Worm (Caenorhabditis elegans) whole organism, late embryonic: ENCODE results near the gene C01G6.9.

Experiments
- C38D4.7 ChIP-seq: fragments of 200-800 bp; sonication (Bioruptor generic); optimal IDR thresholded peaks from 2 replicates; lab custom pipeline; 2018; ENCODE audit warnings: mild to moderate bottlenecking, missing genetic modification characterization, moderate library complexity, missing compliant biosample characterization
- F13H6.1 ChIP-seq: sonication (generic microtip); optimal IDR thresholded peaks from 2 replicates; lab custom pipeline; 2016; ENCODE audit warnings: missing genetic modification characterization, missing compliant biosample characterization
- K09A11.1 ChIP-seq: sonication (generic microtip); optimal IDR thresholded peaks from 2 replicates; lab custom pipeline; 2017; ENCODE audit warnings: antibody characterized with exemption, mild to moderate bottlenecking, missing genetic modification characterization, missing compliant biosample characterization; ENCODE audit not compliant: insufficient read depth
- Y22D7AL.16 ChIP-seq: sonication (generic microtip); optimal IDR thresholded peaks from 2 replicates; lab custom pipeline; 2016; ENCODE audit warnings: missing genetic modification characterization, missing compliant biosample characterization
- ceh-14 ChIP-seq: sonication (generic microtip); optimal IDR thresholded peaks from 2 replicates; lab custom pipeline; 2016; ENCODE audit warnings: missing genotype, missing genetic modification characterization, missing compliant biosample characterization
- ceh-18 ChIP-seq: sonication (generic microtip); optimal IDR thresholded peaks from 2 replicates; lab custom pipeline; 2016; ENCODE audit warnings: missing genetic modification characterization, missing compliant biosample characterization
- ceh-19 ChIP-seq: fragments of 200-800 bp; sonication (Bioruptor generic); optimal IDR thresholded peaks from 2 replicates; lab custom pipeline; 2018; ENCODE audit warnings: mild to moderate bottlenecking, missing genetic modification characterization, missing compliant biosample characterization
- ceh-2 ChIP-seq: sonication (generic microtip); optimal IDR thresholded peaks from 2 replicates; lab custom pipeline; 2016; ENCODE audit warnings: missing genotype, missing genetic modification characterization, missing compliant biosample characterization
- ceh-24 ChIP-seq: sonication (generic microtip); optimal IDR thresholded peaks from 2 replicates; lab custom pipeline; 2016; ENCODE audit warnings: mild to moderate bottlenecking, missing genetic modification characterization, missing compliant biosample characterization
- ceh-30 ChIP-seq: fragments of 150-350 bp; optimal IDR thresholded peaks from 2 replicates; lab custom pipeline; 2014; ENCODE audit warnings: missing biosample characterization, missing genetic modification characterization
- ceh-31 ChIP-seq: sonication (generic microtip); optimal IDR thresholded peaks from 2 replicates; lab custom pipeline; 2016; ENCODE audit warnings: missing genetic modification characterization, missing compliant biosample characterization
- ceh-34 ChIP-seq: sonication (generic microtip); optimal IDR thresholded peaks from 2 replicates; lab custom pipeline; 2016; ENCODE audit warnings: mild to moderate bottlenecking, missing genetic modification characterization, missing compliant biosample characterization
- ceh-48 ChIP-seq: sonication (generic microtip); optimal IDR thresholded peaks from 2 replicates; lab custom pipeline; 2016; ENCODE audit warnings: missing genetic modification characterization, inconsistent platforms, missing compliant biosample characterization
- che-1 ChIP-seq: sonication (generic microtip); optimal IDR thresholded peaks from 2 replicates; lab custom pipeline; 2016; ENCODE audit warnings: mild to moderate bottlenecking, missing genetic modification characterization, missing compliant biosample characterization
- dmd-4 ChIP-seq: sonication (generic microtip); optimal IDR thresholded peaks from 2 replicates; lab custom pipeline; 2016; ENCODE audit warnings: borderline replicate concordance, missing genetic modification characterization, missing compliant biosample characterization
- dve-1 ChIP-seq: sonication (generic microtip); optimal IDR thresholded peaks from 2 replicates; lab custom pipeline; 2017; ENCODE audit warnings: antibody characterized with exemption, mild to moderate bottlenecking, missing genetic modification characterization, missing compliant biosample characterization
- elt-2 ChIP-seq: sonication (generic microtip); optimal IDR thresholded peaks from 2 replicates; lab custom pipeline; 2016; ENCODE audit warnings: missing genetic modification reagents, missing genetic modification characterization, missing compliant biosample characterization
- ets-4 ChIP-seq: sonication (generic microtip); optimal IDR thresholded peaks from 2 replicates; lab custom pipeline; 2016; ENCODE audit warnings: missing genetic modification characterization, missing compliant biosample characterization
- fax-1 ChIP-seq: sonication (generic microtip); optimal IDR thresholded peaks from 2 replicates; lab custom pipeline; 2016; ENCODE audit warnings: missing genotype, missing genetic modification characterization, missing compliant biosample characterization
- hlh-30 ChIP-seq: sonication (generic microtip); optimal IDR thresholded peaks from 2 replicates; lab custom pipeline; 2017; ENCODE audit warnings: antibody characterized with exemption, missing genetic modification characterization, missing compliant biosample characterization; ENCODE audit not compliant: insufficient read depth
- lim-6 ChIP-seq: sonication (generic microtip); optimal IDR thresholded peaks from 2 replicates; lab custom pipeline; 2016; ENCODE audit warnings: missing genetic modification characterization, missing compliant biosample characterization
- nfya-1 ChIP-seq: sonication (generic microtip); optimal IDR thresholded peaks from 2 replicates; lab custom pipeline; 2017; ENCODE audit warnings: missing genetic modification characterization, mild to moderate bottlenecking, missing compliant biosample characterization, antibody characterized with exemption, moderate library complexity
- odd-2 ChIP-seq: sonication (generic microtip); optimal IDR thresholded peaks from 2 replicates; lab custom pipeline; 2017; ENCODE audit warnings: antibody characterized with exemption, mild to moderate bottlenecking, missing genetic modification characterization, missing compliant biosample characterization
- pag-3 ChIP-seq: sonication (generic microtip); optimal IDR thresholded peaks from 2 replicates; lab custom pipeline; 2016; ENCODE audit warnings: missing compliant biosample characterization, missing genetic modification characterization, borderline replicate concordance
- pat-9 ChIP-seq: fragments of 200-800 bp; sonication (Bioruptor generic); optimal IDR thresholded peaks from 2 replicates; lab custom pipeline; 2018; ENCODE audit warnings: mild to moderate bottlenecking, missing genetic modification characterization, moderate library complexity, missing compliant biosample characterization
- pax-1 ChIP-seq: fragments of 150-350 bp; optimal IDR thresholded peaks from 2 replicates; lab custom pipeline; 2014; ENCODE audit warnings: missing biosample characterization, missing genetic modification characterization
- pha-4 ChIP-seq: fragments of 150-350 bp; optimal IDR thresholded peaks from 2 replicates; lab custom pipeline; 2018; ENCODE audit warnings: missing biosample characterization, missing genetic modification reagents, missing genetic modification characterization
- pqm-1 ChIP-seq: sonication (generic microtip); optimal IDR thresholded peaks from 2 replicates; lab custom pipeline; 2016; ENCODE audit warnings: missing genetic modification characterization, missing compliant biosample characterization
- pros-1 ChIP-seq: fragments of 150-350 bp; optimal IDR thresholded peaks from 2 replicates; lab custom pipeline; 2014; ENCODE audit warnings: missing biosample characterization, missing genetic modification reagents, missing genetic modification characterization
- ref-2 ChIP-seq: sonication (generic microtip); optimal IDR thresholded peaks from 2 replicates; lab custom pipeline; 2016; ENCODE audit warnings: missing genetic modification characterization, missing compliant biosample characterization
- rnt-1 ChIP-seq: sonication (generic microtip); optimal IDR thresholded peaks from 2 replicates; lab custom pipeline; 2016; ENCODE audit warnings: missing genetic modification characterization, missing compliant biosample characterization
- syd-9 ChIP-seq: sonication (generic microtip); optimal IDR thresholded peaks from 2 replicates; lab custom pipeline; 2016; ENCODE audit warnings: mild to moderate bottlenecking, missing genetic modification characterization, moderate library complexity, missing compliant biosample characterization
- tbx-2 ChIP-seq: sonication (generic microtip); optimal IDR thresholded peaks from 2 replicates; lab custom pipeline; 2016; ENCODE audit warnings: missing genetic modification characterization, missing compliant biosample characterization
- ttx-3 ChIP-seq: sonication (generic microtip); optimal IDR thresholded peaks from 2 replicates; lab custom pipeline; 2016; ENCODE audit warnings: missing genetic modification reagents, missing genetic modification characterization, missing compliant biosample characterization
- unc-3 ChIP-seq, 2 experiments: fragments of 200-800 bp in 1 of 2; sonication (Bioruptor generic) in 1 of 2; sonication (generic microtip) in 1 of 2; conservative IDR thresholded peaks in 1 of 2; optimal IDR thresholded peaks in 1 of 2; 2 replicates each; pipeline versions ENCODE4 v1.3.6 to Lab custom; 2016 to 2022; ENCODE audit warnings: missing compliant biosample characterization in 2 of 2, missing genetic modification characterization in 2 of 2, missing genetic modification reagents in 1 of 2
- unc-42 ChIP-seq: sonication (generic microtip); optimal IDR thresholded peaks from 2 replicates; lab custom pipeline; 2016; ENCODE audit warnings: missing genotype, missing genetic modification characterization, missing compliant biosample characterization
- unc-55 ChIP-seq: sonication (generic microtip); optimal IDR thresholded peaks from 2 replicates; lab custom pipeline; 2017; ENCODE audit warnings: missing biosample characterization, missing genetic modification reagents, missing genetic modification characterization
- unc-86 ChIP-seq: sonication (generic microtip); optimal IDR thresholded peaks from 2 replicates; lab custom pipeline; 2016; ENCODE audit warnings: missing genetic modification characterization, missing compliant biosample characterization

Gene C01G6.9

DNA sequence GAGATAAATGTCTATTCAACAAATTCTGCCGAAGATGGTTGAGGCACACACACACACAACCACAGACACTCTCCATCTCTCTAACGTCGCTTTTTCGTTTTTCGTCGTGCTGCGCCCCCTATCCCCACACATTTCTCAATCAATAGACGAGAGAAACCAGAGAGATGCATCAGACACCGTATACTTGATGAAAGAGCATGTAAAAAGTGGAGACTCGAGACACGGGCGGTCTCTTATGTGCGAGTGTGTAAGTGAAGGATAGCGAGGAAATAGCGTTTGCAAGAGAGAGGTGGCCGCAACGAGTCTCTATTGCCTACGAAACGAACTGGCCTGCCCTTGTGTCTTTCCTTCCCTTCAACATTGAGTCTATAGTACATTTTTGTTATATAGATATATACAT is 12.8 kb downstream of the C01G6.9 start:
- TF ChIP-seq pros-1 (tag; lab: Kevin White, UChicago) (peak; percentile 27), ceh-2 (peak; percentile 49), dmd-4 (no peak), ref-2 (tag; lab: Kevin White, UChicago) (peak; percentile 67), che-1 (tag; lab: Kevin White, UChicago) (no peak), pat-9 (tag; lab: Kevin White, UChicago) (no peak), unc-86 (tag; lab: Kevin White, UChicago) (no peak), unc-42 (tag; lab: Kevin White, UChicago) (peak; percentile 56), unc-3 (GFP tag; conservative IDR thresholded peaks at IDR 0.05; lab: Robert Waterston, UW) (no peak), unc-3 (tag; optimal IDR thresholded peaks at IDR 0.05; lab: Kevin White, UChicago) (peak; percentile 0), unc-55 (GFP tag; lab: Kevin White, UChicago) (peak; percentile 83), tbx-2 (tag; lab: Kevin White, UChicago) (peak; percentile 84), ceh-30 (tag; lab: Kevin White, UChicago) (peak; percentile 86), ceh-19 (GFP tag; lab: Kevin White, UChicago) (peak; percentile 28), fax-1 (tag; lab: Kevin White, UChicago) (peak; percentile 11), ceh-18 (tag; lab: Kevin White, UChicago) (peak; percentile 88), lim-6 (tag; lab: Kevin White, UChicago) (no peak), F13H6.1 (tag; lab: Kevin White, UChicago) (peak; percentile 55), odd-2 (no peak), ceh-24 (tag; lab: Kevin White, UChicago) (no peak), rnt-1 (tag; lab: Kevin White, UChicago) (peak; percentile 55), ttx-3 (tag; lab: Kevin White, UChicago) (peak; percentile 10), ceh-31 (tag; lab: Kevin White, UChicago) (peak; percentile 91), ets-4 (peak; percentile 37), dve-1 (tag; lab: Kevin White, UChicago) (peak; percentile 82), Y22D7AL.16 (no peak), pqm-1 (tag; lab: Kevin White, UChicago) (peak; percentile 35), elt-2 (tag; lab: Kevin White, UChicago) (peak; percentile 25), syd-9 (tag; lab: Kevin White, UChicago) (peak; percentile 26), hlh-30 (peak; percentile 83), ceh-14 (peak; percentile 3), K09A11.1 (tag; lab: Kevin White, UChicago) (peak; percentile 47), ceh-48 (peak; percentile 85), pag-3 (tag; lab: Kevin White, UChicago) (no peak), ceh-34 (peak; percentile 69), pax-1 (peak; percentile 18), nfya-1 (peak; percentile 93)

DNA sequence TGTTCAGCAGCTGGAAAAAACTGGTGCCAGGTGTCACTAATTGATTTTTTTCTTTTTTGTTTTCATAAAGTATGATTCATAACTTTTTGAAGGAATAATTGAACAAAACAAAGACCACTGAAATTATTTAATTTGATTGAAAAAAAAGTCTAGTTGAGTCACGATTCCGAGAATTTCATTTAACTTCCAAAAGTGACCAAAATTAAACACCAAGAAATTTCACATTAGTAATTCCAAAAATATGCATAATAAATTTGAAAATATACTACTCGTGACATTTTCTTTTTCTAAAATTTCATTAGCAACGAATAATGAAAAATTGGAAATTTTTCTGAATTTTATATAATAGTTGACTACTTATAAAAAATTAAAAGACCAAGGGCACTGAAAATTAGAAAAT is 13.6 kb downstream of the C01G6.9 start:
- TF ChIP-seq pax-1 (no peak), pha-4 (tag; lab: Kevin White, UChicago) (no peak), F13H6.1 (tag; lab: Kevin White, UChicago) (no peak)

DNA sequence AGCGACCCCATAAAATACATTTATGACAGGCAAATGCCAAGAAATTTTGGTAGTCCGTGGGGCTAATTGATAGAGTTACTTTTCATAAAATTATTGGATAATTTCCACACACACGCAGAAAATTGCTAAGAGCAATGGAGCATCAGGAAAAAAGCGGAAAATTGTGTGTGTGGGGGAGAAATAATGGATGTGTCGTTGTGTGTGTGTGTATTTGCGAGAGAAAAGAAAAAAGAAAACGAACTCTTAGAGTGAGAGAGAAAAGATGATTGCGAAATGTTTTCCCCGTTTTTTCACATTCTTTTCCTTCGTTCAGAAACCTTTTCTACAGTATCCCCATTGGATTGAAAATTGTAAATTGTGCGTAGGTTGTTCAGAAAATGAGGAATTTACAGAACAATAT is 14.0 kb downstream of the C01G6.9 start:
- TF ChIP-seq C38D4.7 (GFP tag; lab: Kevin White, UChicago): no peak
- TF ChIP-seq unc-42 (tag; lab: Kevin White, UChicago): peak; percentile 15
